Fruit fly (Drosophila melanogaster) whole organism, embryonic: ENCODE results near the gene CG32801.

Experiments used
- Antp ChIP-seq: fragments of 200-800 bp; sonication (Bioruptor generic); optimal IDR thresholded peaks from 3 replicates; lab custom pipeline; 2016; ENCODE audit warnings: missing biosample characterization, missing genetic modification characterization
- CG10267 ChIP-seq: fragments of 200-800 bp; sonication (Bioruptor generic); optimal IDR thresholded peaks from 2 replicates; lab custom pipeline; 2018; ENCODE audit warnings: missing biosample characterization, mild to moderate bottlenecking, missing genetic modification characterization, moderate library complexity
- CG10366 ChIP-seq: fragments of 200-800 bp; sonication (Bioruptor generic); IDR thresholded peaks from 2 replicates; pipeline ENCODE4 v1.3.6; 2022; ENCODE audit warnings: missing biosample characterization, missing genetic modification characterization
- CG14710 ChIP-seq: fragments of 200-800 bp; sonication (Bioruptor generic); optimal IDR thresholded peaks from 3 replicates; lab custom pipeline; 2019; ENCODE audit warnings: missing biosample characterization, mild to moderate bottlenecking, missing genetic modification characterization, moderate library complexity
- CG1602 ChIP-seq: fragments of 200-800 bp; sonication (Bioruptor generic); optimal IDR thresholded peaks from 3 replicates; lab custom pipeline; 2016; ENCODE audit warnings: missing biosample characterization, missing genetic modification characterization
- CG1603 ChIP-seq: fragments of 200-800 bp; sonication (Bioruptor generic); optimal IDR thresholded peaks from 2 replicates; lab custom pipeline; 2019; ENCODE audit warnings: missing biosample characterization, mild to moderate bottlenecking, missing genetic modification characterization, moderate library complexity
- CG17186 ChIP-seq: fragments of 200-800 bp; sonication (Bioruptor generic); optimal IDR thresholded peaks from 3 replicates; lab custom pipeline; 2017; ENCODE audit warnings: missing biosample characterization, missing genetic modification reagents, missing genetic modification characterization
- CG2116 ChIP-seq: fragments of 200-800 bp; sonication (Bioruptor generic); optimal IDR thresholded peaks from 3 replicates; lab custom pipeline; 2018; ENCODE audit warnings: missing biosample characterization, mild to moderate bottlenecking, missing genetic modification characterization
- CG2129 ChIP-seq: fragments of 200-800 bp; sonication (Bioruptor generic); IDR thresholded peaks from 2 replicates; pipeline ENCODE4 v1.3.6; 2022; ENCODE audit warnings: missing biosample characterization, missing genetic modification characterization; ENCODE audit not compliant: partially characterized antibody
- CG2889 ChIP-seq: fragments of 200-800 bp; sonication (Bioruptor generic); IDR thresholded peaks from 3 replicates; pipeline ENCODE4 v1.3.6; 2022; ENCODE audit warnings: missing biosample characterization, missing genetic modification characterization
- CG30431 ChIP-seq: fragments of 200-800 bp; sonication (Bioruptor generic); optimal IDR thresholded peaks from 2 replicates; lab custom pipeline; 2017; ENCODE audit warnings: missing biosample characterization, missing genetic modification characterization
- CG31224 ChIP-seq: fragments of 200-800 bp; sonication (Bioruptor generic); IDR thresholded peaks from 2 replicates; pipeline ENCODE4 v1.3.6; 2022; ENCODE audit warnings: missing biosample characterization, missing genetic modification characterization
- CG3281 ChIP-seq: fragments of 200-800 bp; sonication (Bioruptor generic); optimal IDR thresholded peaks from 3 replicates; lab custom pipeline; 2017; ENCODE audit warnings: missing biosample characterization, mild to moderate bottlenecking, missing genetic modification characterization
- CG3847 ChIP-seq: fragments of 200-800 bp; sonication (Bioruptor generic); IDR thresholded peaks from 2 replicates; pipeline ENCODE4 v1.3.6; 2022; ENCODE audit warnings: missing biosample characterization, missing genetic modification characterization
- CG4707 ChIP-seq: fragments of 200-800 bp; sonication (Bioruptor generic); optimal IDR thresholded peaks from 2 replicates; lab custom pipeline; 2018; ENCODE audit warnings: missing biosample characterization, mild to moderate bottlenecking, missing genetic modification characterization, moderate library complexity
- CG7271 ChIP-seq: fragments of 200-800 bp; sonication (Bioruptor generic); optimal IDR thresholded peaks from 2 replicates; lab custom pipeline; 2018; ENCODE audit warnings: missing biosample characterization, mild to moderate bottlenecking, missing genetic modification characterization, moderate library complexity
- CG8944 ChIP-seq: fragments of 200-800 bp; sonication (Bioruptor generic); optimal IDR thresholded peaks from 3 replicates; lab custom pipeline; 2016; ENCODE audit warnings: missing biosample characterization, missing genetic modification characterization
- CG9727 ChIP-seq: fragments of 200-800 bp; sonication (Bioruptor generic); optimal IDR thresholded peaks from 3 replicates; lab custom pipeline; 2017; ENCODE audit warnings: missing biosample characterization, mild to moderate bottlenecking, missing genetic modification characterization
- CG9817 ChIP-seq: fragments of 200-800 bp; sonication (Bioruptor generic); optimal IDR thresholded peaks from 2 replicates; lab custom pipeline; 2018; ENCODE audit warnings: missing biosample characterization, mild to moderate bottlenecking, missing genetic modification characterization, moderate library complexity
- CG9876 ChIP-seq: fragments of 200-800 bp; sonication (Bioruptor generic); optimal IDR thresholded peaks from 2 replicates; lab custom pipeline; 2016; ENCODE audit warnings: missing biosample characterization, missing genetic modification characterization
- CG9932 ChIP-seq: fragments of 200-800 bp; sonication (Bioruptor generic); IDR thresholded peaks from 2 replicates; pipeline ENCODE4 v1.3.6; 2022; ENCODE audit warnings: missing biosample characterization, missing genetic modification characterization
- Dbx ChIP-seq: fragments of 200-800 bp; sonication (Bioruptor generic); IDR thresholded peaks from 3 replicates; pipeline ENCODE4 v1.3.6; 2022; ENCODE audit warnings: missing biosample characterization, missing genetic modification characterization
- Dp ChIP-seq: fragments of 200-800 bp; sonication (Bioruptor generic); optimal IDR thresholded peaks from 2 replicates; lab custom pipeline; 2018; ENCODE audit warnings: missing biosample characterization, mild to moderate bottlenecking, missing genetic modification characterization, moderate library complexity
- E2f1 ChIP-seq: fragments of 200-800 bp; sonication (Bioruptor generic); IDR thresholded peaks from 2 replicates; pipeline ENCODE4 v1.3.6; 2022; ENCODE audit warnings: missing biosample characterization, missing genetic modification characterization
- Kr ChIP-seq: fragments of 200-800 bp; sonication (Bioruptor generic); optimal IDR thresholded peaks from 2 replicates; lab custom pipeline; 2017; ENCODE audit warnings: missing biosample characterization, mild to moderate bottlenecking, missing genetic modification characterization
- NFAT ChIP-seq: fragments of 200-800 bp; sonication (Bioruptor generic); IDR thresholded peaks from 2 replicates; pipeline ENCODE4 v1.3.6; 2022; ENCODE audit warnings: missing biosample characterization, missing genetic modification characterization
- Oli ChIP-seq: fragments of 200-800 bp; sonication (Bioruptor generic); optimal IDR thresholded peaks from 2 replicates; lab custom pipeline; 2018; ENCODE audit warnings: missing biosample characterization, mild to moderate bottlenecking, missing genetic modification characterization, moderate library complexity
- TFAM ChIP-seq: fragments of 200-800 bp; sonication (Bioruptor generic); optimal IDR thresholded peaks from 2 replicates; lab custom pipeline; 2017; ENCODE audit warnings: missing biosample characterization, missing genetic modification characterization, inconsistent platforms
- az2 ChIP-seq: fragments of 200-800 bp; sonication (Bioruptor generic); optimal IDR thresholded peaks from 3 replicates; lab custom pipeline; 2016; ENCODE audit warnings: missing biosample characterization, missing genetic modification characterization
- bab2 ChIP-seq: fragments of 200-800 bp; sonication (Bioruptor generic); optimal IDR thresholded peaks from 2 replicates; lab custom pipeline; 2016; ENCODE audit warnings: missing biosample characterization, missing genetic modification characterization
- cad ChIP-seq: fragments of >200 bp; optimal IDR thresholded peaks from 2 replicates; lab custom pipeline; 2017; ENCODE audit warnings: missing biosample characterization, missing genetic modification characterization
- chm ChIP-seq: fragments of 200-800 bp; sonication (Bioruptor generic); IDR thresholded peaks from 2 replicates; pipeline ENCODE4 v1.3.6; 2022; ENCODE audit warnings: missing biosample characterization, missing genetic modification characterization
- crc ChIP-seq: fragments of 200-800 bp; sonication (Bioruptor generic); optimal IDR thresholded peaks from 2 replicates; lab custom pipeline; 2016; ENCODE audit warnings: missing biosample characterization, missing genetic modification characterization
- fd96Cb ChIP-seq: fragments of 200-800 bp; sonication (Bioruptor generic); optimal IDR thresholded peaks from 2 replicates; lab custom pipeline; 2018; ENCODE audit warnings: missing biosample characterization, mild to moderate bottlenecking, missing genetic modification characterization, moderate library complexity
- fu2 ChIP-seq: fragments of 200-800 bp; sonication (Bioruptor generic); optimal IDR thresholded peaks from 2 replicates; lab custom pipeline; 2016; ENCODE audit warnings: missing biosample characterization, missing genetic modification characterization
- gfzf ChIP-seq: fragments of 200-800 bp; sonication (Bioruptor generic); optimal IDR thresholded peaks from 2 replicates; lab custom pipeline; 2016; ENCODE audit warnings: missing biosample characterization, mild to moderate bottlenecking, missing genetic modification characterization, moderate library complexity
- hbn ChIP-seq: fragments of 200-800 bp; sonication (Bioruptor generic); IDR thresholded peaks from 2 replicates; pipeline ENCODE4 v1.3.6; 2022; ENCODE audit warnings: missing biosample characterization, missing genetic modification characterization; ENCODE audit not compliant: partially characterized antibody
- hkb ChIP-seq, 2 experiments: fragments of 200-800 bp in 1 of 2; fragments of >200 bp in 1 of 2; sonication (Bioruptor generic) in 1 of 2; IDR thresholded peaks in 1 of 2; optimal IDR thresholded peaks in 1 of 2; 2 replicates each; pipeline versions ENCODE4 v1.3.6 to Lab custom; 2017 to 2022; ENCODE audit warnings: missing biosample characterization in 1 of 2, missing genetic modification characterization in 1 of 2
- pan ChIP-seq, 4 experiments: fragments of >200 bp in 3 of 4; fragments of 200-800 bp in 1 of 4; sonication (Bioruptor generic) in 1 of 4; optimal IDR thresholded peaks in 3 of 4; IDR thresholded peaks in 1 of 4; 2 replicates each; pipeline versions ENCODE4 v1.3.6 to Lab custom; 2017 to 2022; ENCODE audit warnings: missing biosample characterization in 2 of 4, missing genetic modification characterization in 2 of 4, mixed read lengths in 1 of 4
- rib ChIP-seq: fragments of 200-800 bp; sonication (Bioruptor generic); IDR thresholded peaks from 2 replicates; pipeline ENCODE4 v1.3.6; 2022; ENCODE audit warnings: missing biosample characterization, missing genetic modification characterization
- sens-2 ChIP-seq: fragments of 200-800 bp; sonication (Bioruptor generic); IDR thresholded peaks from 2 replicates; pipeline ENCODE4 v1.3.6; 2022; ENCODE audit warnings: missing biosample characterization, missing genetic modification characterization
- sim ChIP-seq: fragments of 200-800 bp; sonication (Bioruptor generic); IDR thresholded peaks from 2 replicates; pipeline ENCODE4 v1.3.6; 2022; ENCODE audit warnings: missing biosample characterization, missing genetic modification characterization
- sima ChIP-seq: fragments of 200-800 bp; sonication (Bioruptor generic); optimal IDR thresholded peaks from 2 replicates; lab custom pipeline; 2016; ENCODE audit warnings: missing biosample characterization, missing genetic modification characterization
- sna ChIP-seq: fragments of 200-800 bp; sonication (Bioruptor generic); IDR thresholded peaks from 2 replicates; pipeline ENCODE4 v1.3.6; 2022; ENCODE audit warnings: missing biosample characterization, missing genetic modification characterization; ENCODE audit not compliant: partially characterized antibody
- tup ChIP-seq: fragments of 200-800 bp; sonication (Bioruptor generic); optimal IDR thresholded peaks from 2 replicates; lab custom pipeline; 2016; ENCODE audit warnings: missing biosample characterization, mild to moderate bottlenecking, missing genetic modification characterization, moderate library complexity
- z ChIP-seq: fragments of 200-800 bp; sonication (Bioruptor generic); IDR thresholded peaks from 3 replicates; pipeline ENCODE4 v1.3.6; 2022; ENCODE audit warnings: missing biosample characterization, missing genetic modification characterization
- zfh1 ChIP-seq: fragments of 200-800 bp; sonication (Bioruptor generic); IDR thresholded peaks from 3 replicates; pipeline ENCODE4 v1.3.6; 2022; ENCODE audit warnings: missing biosample characterization, missing genetic modification characterization
- zfh2 ChIP-seq: fragments of 200-800 bp; sonication (Bioruptor generic); optimal IDR thresholded peaks from 2 replicates; lab custom pipeline; 2016; ENCODE audit warnings: missing biosample characterization, missing genetic modification characterization

The CG32801 gene

DNA sequence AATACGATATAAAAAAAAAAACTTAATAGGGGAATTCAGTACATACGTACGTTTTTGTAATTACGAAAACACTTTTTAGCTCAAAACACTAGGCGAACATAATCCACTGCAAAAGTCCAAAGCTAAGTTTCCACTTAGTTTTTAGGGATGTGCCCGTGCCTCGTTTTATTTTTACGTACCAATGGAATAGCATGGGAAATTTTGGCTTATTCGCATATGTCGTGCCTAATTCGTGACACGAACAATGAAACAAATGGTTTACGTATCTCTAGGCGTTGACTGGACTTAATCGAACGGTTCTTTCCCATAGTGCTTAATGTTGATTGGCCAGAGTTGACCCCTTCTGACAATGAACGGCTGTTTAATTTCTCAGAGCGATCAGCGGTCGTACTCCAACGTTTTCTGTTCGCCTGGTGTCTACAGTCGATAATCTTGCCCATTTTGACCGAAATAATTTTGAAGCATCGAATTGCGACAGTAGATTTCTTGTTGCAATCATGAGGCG, 23.3 kb downstream of the CG32801 start, which contains the start of gene CG14818 (continued):
- peak; percentile 40; the same call in 1 of the 2 replicates for TF ChIP-seq sens-2
- TF ChIP-seq TFAM = no peak
- no peak for TF ChIP-seq pan (optimal IDR thresholded peaks at IDR 0.05; lab: Kevin White, UChicago)
- peak in 1 of 2 experiments; percentile 73 for TF ChIP-seq pan (GFP tag; optimal IDR thresholded peaks at IDR 0.05 in 1 of 2, IDR thresholded peaks at IDR 0.05 in 1 of 2)
- TF ChIP-seq fd96Cb (tag; lab: Kevin White, UChicago) = peak; percentile 56
- TF ChIP-seq sna = peak; percentile 86
- TF ChIP-seq CG17186 (GFP tag; lab: Kevin White, UChicago) = no peak
- TF ChIP-seq CG9932 (GFP tag; lab: Robert Waterston, UW) = peak; percentile 78
- peak; percentile 50 for TF ChIP-seq crc
- no peak for TF ChIP-seq rib
- peak; percentile 90 for TF ChIP-seq hbn (GFP tag; lab: Robert Waterston, UW)
- TF ChIP-seq zfh2 (GFP tag; lab: Kevin White, UChicago) = peak; percentile 72
- 0 out of 2 replicates have a peak, but pooled peaks have one; percentile 14 for TF ChIP-seq chm (GFP tag; lab: Robert Waterston, UW)
- no peak for TF ChIP-seq CG7271 (tag; lab: Kevin White, UChicago)
- TF ChIP-seq CG9817 = peak; percentile 78
- peak; percentile 12 for TF ChIP-seq CG30431 (GFP tag; lab: Kevin White, UChicago)
- peak; percentile 54 for TF ChIP-seq CG9727 (GFP tag; lab: Kevin White, UChicago)
- peak; percentile 76 for TF ChIP-seq Antp
- TF ChIP-seq zfh1 = peak; percentile 77; the same call in 2 of the 3 replicates

DNA sequence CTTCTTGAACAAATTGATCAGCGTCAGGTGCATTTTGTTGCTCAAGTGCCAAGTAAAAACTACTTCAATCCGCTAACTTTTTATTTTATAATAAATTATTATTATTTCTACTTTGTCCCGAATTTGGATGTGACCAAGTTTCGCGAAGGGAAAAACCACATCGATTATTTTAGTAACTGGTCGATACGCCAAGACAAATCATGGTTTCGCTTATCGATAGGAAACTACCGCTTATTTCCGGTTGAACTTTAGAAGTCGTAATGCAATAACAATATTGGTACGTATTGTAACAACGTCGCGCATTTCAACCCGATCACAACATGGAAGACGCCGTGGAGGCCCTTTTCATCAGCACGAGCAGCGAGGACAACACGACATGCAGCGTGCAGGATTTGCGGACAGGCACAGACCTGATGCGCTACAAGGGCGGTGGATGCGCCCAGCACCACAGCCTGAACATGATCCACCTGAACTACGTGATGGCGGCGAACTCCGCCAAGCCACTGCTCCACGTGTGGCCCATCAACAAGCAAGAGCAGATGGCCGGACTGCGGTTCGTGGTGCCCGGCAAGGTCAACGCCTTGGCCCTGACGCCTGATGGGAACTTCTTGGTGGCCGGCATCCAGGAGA, 25.8 kb downstream of the CG32801 start, which contains the start of the genes CG14817 and CG14805:
Gene CG14817, minus strand, starts transcription at position 164 of the 630 bp plus-strand sequence.
Gene CG14805, plus strand, starts transcription at position 211 of the 630 bp plus-strand sequence.
- TF ChIP-seq cad (GFP tag; lab: Kevin White, UChicago) (no peak), CG3281 (GFP tag; lab: Kevin White, UChicago) (peak; percentile 89), CG30431 (GFP tag; lab: Kevin White, UChicago) (peak; percentile 22), CG2889 (GFP tag; lab: Robert Waterston, UW) (no peak), tup (GFP tag; lab: Kevin White, UChicago) (no peak), CG14710 (tag; lab: Kevin White, UChicago) (peak; percentile 66), sim (GFP tag; lab: Robert Waterston, UW) (peak; percentile 23; the same call in 1 of the 2 replicates), CG9876 (GFP tag; lab: Kevin White, UChicago) (no peak), hkb (optimal IDR thresholded peaks at IDR 0.05; lab: Kevin White, UChicago) (no peak), hkb (GFP tag; IDR thresholded peaks at IDR 0.05; lab: Robert Waterston, UW) (peak; percentile 59; the same call in 1 of the 2 replicates), CG1602 (GFP tag; lab: Kevin White, UChicago) (no peak), gfzf (peak; percentile 68), CG1603 (tag; lab: Kevin White, UChicago) (no peak), sima (GFP tag; lab: Kevin White, UChicago) (no peak), CG2129 (GFP tag; lab: Robert Waterston, UW) (no peak), z (GFP tag; lab: Robert Waterston, UW) (no peak), CG2116 (GFP tag; lab: Kevin White, UChicago) (peak; percentile 91), Dbx (GFP tag; lab: Robert Waterston, UW) (no peak), fu2 (GFP tag; lab: Kevin White, UChicago) (peak; percentile 13), CG10267 (tag; lab: Kevin White, UChicago) (peak; percentile 77), CG10366 (GFP tag; lab: Robert Waterston, UW) (peak; percentile 21; the same call in 1 of the 2 replicates), CG8944 (GFP tag; lab: Kevin White, UChicago) (no peak), CG4707 (GFP tag; lab: Kevin White, UChicago) (peak; percentile 81), Dp (GFP tag; lab: Kevin White, UChicago) (peak; percentile 27), CG3847 (GFP tag; lab: Robert Waterston, UW) (peak; percentile 50), Oli (peak; percentile 45), E2f1 (GFP tag; lab: Robert Waterston, UW) (no peak), Kr (GFP tag; lab: Kevin White, UChicago) (no peak), NFAT (GFP tag; lab: Robert Waterston, UW) (peak; percentile 68; the same call in 1 of the 2 replicates), bab2 (GFP tag; lab: Kevin White, UChicago) (no peak), CG31224 (GFP tag; lab: Robert Waterston, UW) (no peak), az2 (GFP tag; lab: Kevin White, UChicago) (peak; percentile 29)
